Fruit fly (Drosophila melanogaster) whole organism, embryonic: ENCODE data around the gene amos.

Experiments
- ATbp ChIP-seq: fragments of 200-800 bp; sonication (Bioruptor generic); optimal IDR thresholded peaks from 2 replicates; lab custom pipeline; 2017; ENCODE audit warnings: missing biosample characterization, mild to moderate bottlenecking, missing genetic modification characterization, missing genetic modification reagents
- Asciz ChIP-seq: fragments of 200-800 bp; sonication (Bioruptor generic); optimal IDR thresholded peaks from 2 replicates; lab custom pipeline; 2017; ENCODE audit warnings: missing biosample characterization, mild to moderate bottlenecking, missing genetic modification characterization, missing genetic modification reagents
- Atf6 ChIP-seq: fragments of 200-800 bp; sonication (Bioruptor generic); IDR thresholded peaks from 2 replicates; pipeline ENCODE4 v1.3.6; 2022; ENCODE audit warnings: missing biosample characterization, missing genetic modification characterization
- Awh ChIP-seq: fragments of 200-800 bp; sonication (Bioruptor generic); IDR thresholded peaks from 2 replicates; pipeline ENCODE4, ENCODE4 v1.3.6; 2022; ENCODE audit warnings: missing biosample characterization, missing genetic modification characterization
- B-H2 ChIP-seq: fragments of 200-800 bp; sonication (Bioruptor generic); optimal IDR thresholded peaks from 2 replicates; lab custom pipeline; 2018; ENCODE audit warnings: missing biosample characterization, mild to moderate bottlenecking, missing genetic modification characterization
- BEAF-32 ChIP-seq: fragments of 200-800 bp; sonication (Bioruptor generic); optimal IDR thresholded peaks from 3 replicates; lab custom pipeline; 2017; ENCODE audit warnings: missing biosample characterization, missing genetic modification characterization, mild to moderate bottlenecking, moderate library complexity, missing genetic modification reagents
- CG12104 ChIP-seq: fragments of 200-800 bp; sonication (Bioruptor generic); optimal IDR thresholded peaks from 3 replicates; lab custom pipeline; 2016; ENCODE audit warnings: missing biosample characterization, missing genetic modification characterization
- CG12299 ChIP-seq: fragments of 200-800 bp; sonication (Bioruptor generic); optimal IDR thresholded peaks from 2 replicates; lab custom pipeline; 2018; ENCODE audit warnings: missing biosample characterization, mild to moderate bottlenecking, missing genetic modification characterization
- CG15011 ChIP-seq: fragments of 200-800 bp; sonication (Bioruptor generic); optimal IDR thresholded peaks from 3 replicates; lab custom pipeline; 2018; ENCODE audit warnings: missing biosample characterization, mild to moderate bottlenecking, missing genetic modification characterization
- CG1529 ChIP-seq: fragments of 200-800 bp; sonication (Bioruptor generic); optimal IDR thresholded peaks from 3 replicates; lab custom pipeline; 2018; ENCODE audit warnings: missing biosample characterization, missing genetic modification characterization
- CG15601 ChIP-seq: fragments of 200-800 bp; sonication (Bioruptor generic); optimal IDR thresholded peaks from 3 replicates; lab custom pipeline; 2019; ENCODE audit warnings: missing biosample characterization, mild to moderate bottlenecking, missing genetic modification characterization, moderate library complexity
- CG1792 ChIP-seq: fragments of 200-800 bp; sonication (Bioruptor generic); optimal IDR thresholded peaks from 2 replicates; lab custom pipeline; 2016; ENCODE audit warnings: missing biosample characterization, missing genetic modification characterization
- CG18011 ChIP-seq: fragments of 200-800 bp; sonication (Bioruptor generic); optimal IDR thresholded peaks from 2 replicates; lab custom pipeline; 2017; ENCODE audit warnings: missing biosample characterization, missing genetic modification characterization, mild to moderate bottlenecking, moderate library complexity, missing genotype
- CG1832 ChIP-seq: fragments of 200-800 bp; sonication (Bioruptor generic); optimal IDR thresholded peaks from 2 replicates; lab custom pipeline; 2017; ENCODE audit warnings: missing biosample characterization, mild to moderate bottlenecking, missing genetic modification characterization, inconsistent platforms
- CG18476 ChIP-seq: fragments of 200-800 bp; sonication (Bioruptor generic); optimal IDR thresholded peaks from 2 replicates; lab custom pipeline; 2016; ENCODE audit warnings: missing biosample characterization, mild to moderate bottlenecking, missing genetic modification characterization
- CG18599 ChIP-seq: fragments of 200-800 bp; sonication (Bioruptor generic); optimal IDR thresholded peaks from 3 replicates; lab custom pipeline; 2017; ENCODE audit warnings: missing biosample characterization, missing genetic modification characterization, mild to moderate bottlenecking, moderate library complexity, missing genetic modification reagents
- CG2875 ChIP-seq: fragments of 200-800 bp; sonication (Bioruptor generic); optimal IDR thresholded peaks from 2 replicates; lab custom pipeline; 2017; ENCODE audit warnings: missing biosample characterization, mild to moderate bottlenecking, missing genetic modification characterization, missing genetic modification reagents
- CG32532 ChIP-seq: fragments of 200-800 bp; sonication (Bioruptor generic); IDR thresholded peaks from 2 replicates; pipeline ENCODE4 v1.3.6; 2022; ENCODE audit warnings: missing biosample characterization, missing genetic modification characterization
- CG34224 ChIP-seq: fragments of 200-800 bp; sonication (Bioruptor generic); IDR thresholded peaks from 3 replicates; pipeline ENCODE4 v1.3.6; 2022; ENCODE audit warnings: missing biosample characterization, missing genetic modification characterization; ENCODE audit not compliant: partially characterized antibody
- CG4730 ChIP-seq: fragments of 200-800 bp; sonication (Bioruptor generic); IDR thresholded peaks from 2 replicates; pipeline ENCODE4 v1.3.6; 2022; ENCODE audit warnings: missing biosample characterization, missing genetic modification characterization
- CG7745 ChIP-seq: fragments of 200-800 bp; sonication (Bioruptor generic); optimal IDR thresholded peaks from 2 replicates; lab custom pipeline; 2018; ENCODE audit warnings: missing biosample characterization, mild to moderate bottlenecking, missing genetic modification characterization, moderate library complexity
- CG8089 ChIP-seq: fragments of 200-800 bp; sonication (Bioruptor generic); optimal IDR thresholded peaks from 3 replicates; lab custom pipeline; 2016; ENCODE audit warnings: missing biosample characterization, missing genetic modification characterization
- CG8290 ChIP-seq, 3 experiments: fragments of 200-800 bp; sonication (Bioruptor generic); optimal IDR thresholded peaks; 2 replicates each; lab custom pipeline; 2016 to 2019; ENCODE audit warnings: missing biosample characterization in 3 of 3, missing genetic modification characterization in 3 of 3, mild to moderate bottlenecking in 2 of 3, moderate library complexity in 1 of 3
- CG8388 ChIP-seq: fragments of 200-800 bp; sonication (Bioruptor generic); optimal IDR thresholded peaks from 2 replicates; lab custom pipeline; 2019; ENCODE audit warnings: missing biosample characterization, mild to moderate bottlenecking, missing genetic modification characterization, moderate library complexity
- D19A ChIP-seq: fragments of 200-800 bp; optimal IDR thresholded peaks from 3 replicates; lab custom pipeline; 2019; ENCODE audit warnings: missing biosample characterization, mild to moderate bottlenecking, missing genetic modification characterization, moderate library complexity
- Deaf1 ChIP-seq: fragments of 200-800 bp; optimal IDR thresholded peaks from 3 replicates; lab custom pipeline; 2019; ENCODE audit warnings: missing biosample characterization, mild to moderate bottlenecking, missing genetic modification characterization, moderate library complexity
- Dip3 ChIP-seq: fragments of 200-800 bp; sonication (Bioruptor generic); optimal IDR thresholded peaks from 3 replicates; lab custom pipeline; 2016; ENCODE audit warnings: missing biosample characterization, missing genetic modification characterization
- E2f2 ChIP-seq: fragments of 200-800 bp; sonication (Bioruptor generic); IDR thresholded peaks from 2 replicates; pipeline ENCODE4 v1.3.6; 2022; ENCODE audit warnings: missing biosample characterization, missing genetic modification characterization
- Mad ChIP-seq: fragments of 200-800 bp; sonication (Bioruptor generic); optimal IDR thresholded peaks from 2 replicates; lab custom pipeline; 2016; ENCODE audit warnings: missing biosample characterization, missing genetic modification characterization
- Optix ChIP-seq: fragments of 200-800 bp; sonication (Bioruptor generic); IDR thresholded peaks from 3 replicates; pipeline ENCODE4 v1.3.6; 2022; ENCODE audit warnings: missing biosample characterization, missing genetic modification characterization
- Scr ChIP-seq: fragments of 200-800 bp; sonication (Bioruptor generic); IDR thresholded peaks from 2 replicates; pipeline ENCODE4 v1.3.6; 2022; ENCODE audit warnings: missing biosample characterization, missing genetic modification characterization; ENCODE audit not compliant: partially characterized antibody
- Stat92E ChIP-seq, 3 experiments: fragments of >200 bp in 2 of 3; fragments of 200-800 bp in 1 of 3; sonication (Bioruptor generic) in 1 of 3; optimal IDR thresholded peaks; 2 replicates each; lab custom pipeline; 2017 to 2019; ENCODE audit warnings: missing biosample characterization in 3 of 3, missing genetic modification characterization in 3 of 3, mild to moderate bottlenecking in 1 of 3, moderate library complexity in 1 of 3
- YL-1 ChIP-seq: fragments of 200-800 bp; sonication (Bioruptor generic); optimal IDR thresholded peaks from 3 replicates; lab custom pipeline; 2017; ENCODE audit warnings: missing biosample characterization, mild to moderate bottlenecking, missing genetic modification characterization
- cad ChIP-seq: fragments of >200 bp; optimal IDR thresholded peaks from 2 replicates; lab custom pipeline; 2017; ENCODE audit warnings: missing biosample characterization, missing genetic modification characterization
- dpn ChIP-seq, 2 experiments: fragments of 200-800 bp; sonication (Bioruptor generic); optimal IDR thresholded peaks; 3 replicates each; lab custom pipeline; 2016; ENCODE audit warnings: missing biosample characterization in 2 of 2, missing genetic modification characterization in 2 of 2
- hth ChIP-seq: fragments of >200 bp; optimal IDR thresholded peaks from 2 replicates; lab custom pipeline; 2017; ENCODE audit warnings: inconsistent platforms
- luna ChIP-seq: fragments of 200-800 bp; sonication (Bioruptor generic); optimal IDR thresholded peaks from 2 replicates; lab custom pipeline; 2016; ENCODE audit warnings: missing biosample characterization, missing genetic modification characterization
- odd ChIP-seq: fragments of 200-800 bp; sonication (Bioruptor generic); optimal IDR thresholded peaks from 2 replicates; lab custom pipeline; 2017; ENCODE audit warnings: missing biosample characterization, mild to moderate bottlenecking, missing genetic modification characterization
- schlank ChIP-seq: fragments of 200-800 bp; sonication (Bioruptor generic); optimal IDR thresholded peaks from 2 replicates; lab custom pipeline; 2018; ENCODE audit warnings: missing biosample characterization, mild to moderate bottlenecking, missing genetic modification characterization
- sr ChIP-seq: fragments of 200-800 bp; sonication (Bioruptor generic); IDR thresholded peaks from 3 replicates; pipeline ENCODE4 v1.3.6; 2022; ENCODE audit warnings: missing biosample characterization, missing genetic modification characterization
- tna ChIP-seq: fragments of 200-800 bp; sonication (Bioruptor generic); IDR thresholded peaks from 2 replicates; pipeline ENCODE4 v1.3.6; 2022; ENCODE audit warnings: missing biosample characterization, missing genetic modification characterization; ENCODE audit not compliant: partially characterized antibody
- vvl ChIP-seq: fragments of 200-800 bp; sonication (Bioruptor generic); IDR thresholded peaks from 2 replicates; pipeline ENCODE4 v1.3.6; 2022; ENCODE audit warnings: missing biosample characterization, missing genetic modification characterization
- yki ChIP-seq: fragments of >200 bp; optimal IDR thresholded peaks from 3 replicates; lab custom pipeline; 2018
- zen ChIP-seq: fragments of 200-800 bp; sonication (Bioruptor generic); optimal IDR thresholded peaks from 3 replicates; lab custom pipeline; 2018; ENCODE audit warnings: missing biosample characterization, mild to moderate bottlenecking, missing genetic modification characterization, moderate library complexity

amos gene

dm6 chr2L:18604986-18605385, 8.3 kb upstream of the amos start, which contains the start of gene CG10413 (continued):
- TF ChIP-seq luna (GFP tag; lab: Kevin White, UChicago) (peak; percentile 97), CG8290 (GFP tag; optimal IDR thresholded peaks at IDR 0.05; lab: Kevin White, UChicago) (peak; percentile 93), CG8290 (tag; optimal IDR thresholded peaks at IDR 0.05; lab: Kevin White, UChicago) (peak; percentile 90 to 97), CG15011 (peak; percentile 95), CG12104 (peak; percentile 96), vvl (no peak; the same call in none of the 2 replicates), Mad (GFP tag; lab: Kevin White, UChicago) (peak; percentile 97), CG18476 (peak; percentile 96), ATbp (GFP tag; lab: Kevin White, UChicago) (peak; percentile 97), CG1792 (GFP tag; lab: Kevin White, UChicago) (peak; percentile 95), sr (peak; percentile 83; the same call in 2 of the 3 replicates), Atf6 (peak; percentile 98), CG8089 (peak; percentile 96), CG1529 (peak; percentile 96), tna (GFP tag; lab: Robert Waterston, UW) (no peak), Scr (GFP tag; lab: Robert Waterston, UW) (peak; percentile 60), CG32532 (peak; percentile 99), CG7745 (peak; percentile 75), Asciz (GFP tag; lab: Kevin White, UChicago) (peak; percentile 93), Deaf1 (tag; lab: Kevin White, UChicago) (peak; percentile 85), CG15601 (tag; lab: Kevin White, UChicago) (peak; percentile 95), CG18011 (GFP tag; lab: Kevin White, UChicago) (peak; percentile 89), B-H2 (GFP tag; lab: Kevin White, UChicago) (peak; percentile 99), E2f2 (peak; percentile 86), CG4730 (peak; percentile 95), CG8388 (GFP tag; lab: Kevin White, UChicago) (peak; percentile 97), D19A (tag; lab: Kevin White, UChicago) (peak; percentile 94), yki (no peak), BEAF-32 (GFP tag; lab: Kevin White, UChicago) (peak; percentile 70), Dip3 (GFP tag; lab: Kevin White, UChicago) (peak; percentile 97), CG18599 (GFP tag; lab: Kevin White, UChicago) (peak; percentile 99), Stat92E (GFP tag; optimal IDR thresholded peaks at IDR 0.05; lab: Kevin White, UChicago) (peak in 1 of 3 experiments; percentile 95), CG34224 (no peak), schlank (peak; percentile 97), dpn (GFP tag; optimal IDR thresholded peaks at IDR 0.05; lab: Kevin White, UChicago) (peak; percentile 98), Awh (GFP tag; lab: Robert Waterston, UW) (peak; percentile 95), Optix (GFP tag; lab: Robert Waterston, UW) (peak; percentile 96), CG12299 (peak; percentile 98)

- peak; percentile 30 for TF ChIP-seq odd (GFP tag; lab: Kevin White, UChicago)
- peak; percentile 76 for TF ChIP-seq hth
- no peak for TF ChIP-seq CG2875
- no peak for TF ChIP-seq YL-1
- peak; percentile 91 for TF ChIP-seq cad
- no peak for TF ChIP-seq CG1832 (GFP tag; lab: Kevin White, UChicago)
- TF ChIP-seq zen (tag; lab: Kevin White, UChicago), result peak; percentile 44
- TF ChIP-seq, all 482 proteins: peak for 4
Observed at dm6 chr2L:18599152-18599551, 2.4 kb upstream of the amos start.
